Fruit fly (Drosophila melanogaster) whole organism, embryonic: Measurements from ENCODE around the gene CG5541.

Experiments used
- CG10565 ChIP-seq: fragments of 200-800 bp; sonication (Bioruptor generic); optimal IDR thresholded peaks from 3 replicates; lab custom pipeline; 2016; ENCODE audit warnings: missing biosample characterization, mild to moderate bottlenecking, missing genetic modification characterization
- CG12236 ChIP-seq: fragments of 200-800 bp; sonication (Bioruptor generic); optimal IDR thresholded peaks from 2 replicates; lab custom pipeline; 2016; ENCODE audit warnings: missing biosample characterization, missing genetic modification characterization
- CG12299 ChIP-seq: fragments of 200-800 bp; sonication (Bioruptor generic); optimal IDR thresholded peaks from 2 replicates; lab custom pipeline; 2018; ENCODE audit warnings: missing biosample characterization, mild to moderate bottlenecking, missing genetic modification characterization
- CG1602 ChIP-seq: fragments of 200-800 bp; sonication (Bioruptor generic); optimal IDR thresholded peaks from 3 replicates; lab custom pipeline; 2016; ENCODE audit warnings: missing biosample characterization, missing genetic modification characterization
- CG1603 ChIP-seq: fragments of 200-800 bp; sonication (Bioruptor generic); optimal IDR thresholded peaks from 2 replicates; lab custom pipeline; 2019; ENCODE audit warnings: missing biosample characterization, mild to moderate bottlenecking, missing genetic modification characterization, moderate library complexity
- CG16863 ChIP-seq: fragments of 200-800 bp; sonication (Bioruptor generic); optimal IDR thresholded peaks from 3 replicates; lab custom pipeline; 2016; ENCODE audit warnings: missing biosample characterization, missing genetic modification characterization
- CG17385 ChIP-seq: fragments of 200-800 bp; sonication (Bioruptor generic); optimal IDR thresholded peaks from 3 replicates; lab custom pipeline; 2018; ENCODE audit warnings: missing biosample characterization, mild to moderate bottlenecking, missing genetic modification characterization
- CG17802 ChIP-seq: fragments of 200-800 bp; sonication (Bioruptor generic); optimal IDR thresholded peaks from 2 replicates; lab custom pipeline; 2018; ENCODE audit warnings: missing biosample characterization, mild to moderate bottlenecking, missing genetic modification characterization, moderate library complexity
- CG17912 ChIP-seq: fragments of 200-800 bp; sonication (Bioruptor generic); optimal IDR thresholded peaks from 2 replicates; lab custom pipeline; 2018; ENCODE audit warnings: missing biosample characterization, mild to moderate bottlenecking, missing genetic modification characterization
- CG1792 ChIP-seq: fragments of 200-800 bp; sonication (Bioruptor generic); optimal IDR thresholded peaks from 2 replicates; lab custom pipeline; 2016; ENCODE audit warnings: missing biosample characterization, missing genetic modification characterization
- CG3065 ChIP-seq: fragments of 200-800 bp; sonication (Bioruptor generic); optimal IDR thresholded peaks from 2 replicates; lab custom pipeline; 2016; ENCODE audit warnings: missing biosample characterization, missing genetic modification characterization
- CG3163 ChIP-seq: fragments of 200-800 bp; sonication (Bioruptor generic); optimal IDR thresholded peaks from 3 replicates; lab custom pipeline; 2016; ENCODE audit warnings: missing biosample characterization, missing genetic modification characterization
- CG34376 ChIP-seq: fragments of 200-800 bp; sonication (Bioruptor generic); optimal IDR thresholded peaks from 2 replicates; lab custom pipeline; 2018; ENCODE audit warnings: missing biosample characterization, mild to moderate bottlenecking, missing genetic modification characterization
- CG43689 ChIP-seq: fragments of 200-800 bp; sonication (Bioruptor generic); IDR thresholded peaks from 2 replicates; pipeline ENCODE4 v1.3.6; 2022; ENCODE audit warnings: missing biosample characterization, missing genetic modification characterization
- CG5245 ChIP-seq: fragments of 200-800 bp; sonication (Bioruptor generic); optimal IDR thresholded peaks from 3 replicates; lab custom pipeline; 2016; ENCODE audit warnings: missing biosample characterization, missing genetic modification characterization
- CG6654 ChIP-seq: fragments of 200-800 bp; sonication (Bioruptor generic); optimal IDR thresholded peaks from 2 replicates; lab custom pipeline; 2017; ENCODE audit warnings: missing biosample characterization, mild to moderate bottlenecking, missing genetic modification characterization
- CG7271 ChIP-seq: fragments of 200-800 bp; sonication (Bioruptor generic); optimal IDR thresholded peaks from 2 replicates; lab custom pipeline; 2018; ENCODE audit warnings: missing biosample characterization, mild to moderate bottlenecking, missing genetic modification characterization, moderate library complexity
- CG7556 ChIP-seq: fragments of 200-800 bp; sonication (Bioruptor generic); optimal IDR thresholded peaks from 2 replicates; lab custom pipeline; 2017; ENCODE audit warnings: missing biosample characterization, mild to moderate bottlenecking, missing genetic modification characterization
- CG8359 ChIP-seq: fragments of 200-800 bp; sonication (Bioruptor generic); optimal IDR thresholded peaks from 2 replicates; lab custom pipeline; 2017; ENCODE audit warnings: missing biosample characterization, mild to moderate bottlenecking, missing genetic modification characterization, borderline replicate concordance
- CG8765 ChIP-seq: fragments of 200-800 bp; sonication (Bioruptor generic); IDR thresholded peaks from 2 replicates; pipeline ENCODE4 v1.3.6; 2022; ENCODE audit warnings: missing biosample characterization, missing genetic modification characterization
- CG9215 ChIP-seq: fragments of 200-800 bp; sonication (Bioruptor generic); IDR thresholded peaks from 2 replicates; pipeline ENCODE4 v1.3.6; 2022; ENCODE audit warnings: missing biosample characterization, missing genetic modification characterization
- Chrac-16 ChIP-seq: fragments of 200-800 bp; sonication (Bioruptor generic); optimal IDR thresholded peaks from 3 replicates; lab custom pipeline; 2016; ENCODE audit warnings: missing biosample characterization, missing genetic modification characterization
- Dad ChIP-seq: fragments of 200-800 bp; sonication (Bioruptor generic); optimal IDR thresholded peaks from 3 replicates; lab custom pipeline; 2016; ENCODE audit warnings: missing biosample characterization, missing genetic modification characterization
- Gsc ChIP-seq: fragments of 200-800 bp; sonication (Bioruptor generic); IDR thresholded peaks from 2 replicates; pipeline ENCODE4 v1.3.6; 2022; ENCODE audit warnings: missing biosample characterization, missing genetic modification characterization
- Lhr ChIP-seq: fragments of 200-800 bp; sonication (Bioruptor generic); optimal IDR thresholded peaks from 3 replicates; lab custom pipeline; 2017; ENCODE audit warnings: mild to moderate bottlenecking, missing biosample characterization, missing genetic modification reagents, missing genetic modification characterization
- NFAT ChIP-seq: fragments of 200-800 bp; sonication (Bioruptor generic); IDR thresholded peaks from 2 replicates; pipeline ENCODE4 v1.3.6; 2022; ENCODE audit warnings: missing biosample characterization, missing genetic modification characterization
- Sox102F ChIP-seq: fragments of 200-800 bp; sonication (Bioruptor generic); optimal IDR thresholded peaks from 2 replicates; lab custom pipeline; 2018; ENCODE audit warnings: missing biosample characterization, mild to moderate bottlenecking, missing genetic modification characterization, moderate library complexity
- Stat92E ChIP-seq, 3 experiments: fragments of >200 bp in 2 of 3; fragments of 200-800 bp in 1 of 3; sonication (Bioruptor generic) in 1 of 3; optimal IDR thresholded peaks; 2 replicates each; lab custom pipeline; 2017 to 2019; ENCODE audit warnings: missing biosample characterization in 3 of 3, missing genetic modification characterization in 3 of 3, mild to moderate bottlenecking in 1 of 3, moderate library complexity in 1 of 3
- abd-A ChIP-seq: fragments of 200-800 bp; sonication (Bioruptor generic); optimal IDR thresholded peaks from 3 replicates; lab custom pipeline; 2019; ENCODE audit warnings: missing biosample characterization, mild to moderate bottlenecking, missing genetic modification characterization, moderate library complexity
- bowl ChIP-seq: fragments of 200-800 bp; sonication (Bioruptor generic); IDR thresholded peaks from 2 replicates; pipeline ENCODE4 v1.3.6; 2022; ENCODE audit warnings: missing biosample characterization, missing genetic modification characterization
- br ChIP-seq: fragments of >200 bp; optimal IDR thresholded peaks from 2 replicates; lab custom pipeline; 2017
- crp ChIP-seq, 2 experiments: fragments of 200-800 bp; sonication (Bioruptor generic); optimal IDR thresholded peaks; 2 replicates in 1 of 2; 3 replicates in 1 of 2; lab custom pipeline; 2017; ENCODE audit warnings: missing biosample characterization in 2 of 2, missing genetic modification characterization in 2 of 2, mild to moderate bottlenecking in 1 of 2, moderate library complexity in 1 of 2
- cwo ChIP-seq: fragments of 200-800 bp; sonication (Bioruptor generic); optimal IDR thresholded peaks from 3 replicates; lab custom pipeline; 2017; ENCODE audit warnings: missing biosample characterization, missing genetic modification characterization, mild to moderate bottlenecking, moderate library complexity, missing genetic modification reagents
- dmrt11E ChIP-seq: fragments of 200-800 bp; sonication (Bioruptor generic); optimal IDR thresholded peaks from 3 replicates; lab custom pipeline; 2018; ENCODE audit warnings: missing biosample characterization, mild to moderate bottlenecking, missing genetic modification characterization, moderate library complexity
- en ChIP-seq: fragments of 200-800 bp; sonication (Bioruptor generic); optimal IDR thresholded peaks from 2 replicates; lab custom pipeline; 2016; ENCODE audit warnings: missing biosample characterization, missing genetic modification characterization
- esg ChIP-seq: fragments of 200-800 bp; sonication (Bioruptor generic); conservative IDR thresholded peaks from 2 replicates; pipeline ENCODE4 v1.3.6; 2022; ENCODE audit warnings: missing biosample characterization, missing genetic modification characterization
- gem ChIP-seq: fragments of 200-800 bp; sonication (Bioruptor generic); optimal IDR thresholded peaks from 2 replicates; lab custom pipeline; 2019; ENCODE audit warnings: missing biosample characterization, mild to moderate bottlenecking, missing genetic modification characterization, moderate library complexity
- grau ChIP-seq: fragments of 200-800 bp; optimal IDR thresholded peaks from 3 replicates; lab custom pipeline; 2019; ENCODE audit warnings: missing biosample characterization, mild to moderate bottlenecking, missing genetic modification characterization, moderate library complexity
- gt ChIP-seq: fragments of 200-800 bp; sonication (Bioruptor generic); IDR thresholded peaks from 2 replicates; pipeline ENCODE4 v1.3.6; 2022; ENCODE audit warnings: missing biosample characterization, missing genetic modification characterization
- inv ChIP-seq: fragments of 200-800 bp; sonication (Bioruptor generic); IDR thresholded peaks from 2 replicates; pipeline ENCODE4 v1.3.6; 2022; ENCODE audit warnings: missing biosample characterization, missing genetic modification characterization; ENCODE audit not compliant: partially characterized antibody
- knrl ChIP-seq: fragments of 200-800 bp; sonication (Bioruptor generic); IDR thresholded peaks from 3 replicates; pipeline ENCODE4 v1.3.6; 2022; ENCODE audit warnings: missing biosample characterization, missing genetic modification characterization; ENCODE audit not compliant: partially characterized antibody
- lov ChIP-seq, 2 experiments: fragments of 200-800 bp in 1 of 2; fragments of >200 bp in 1 of 2; sonication (Bioruptor generic) in 1 of 2; IDR thresholded peaks in 1 of 2; optimal IDR thresholded peaks in 1 of 2; 2 replicates in 1 of 2; 3 replicates in 1 of 2; pipeline versions ENCODE4 v1.3.6 to Lab custom; 2017 to 2022; ENCODE audit warnings: missing biosample characterization in 1 of 2, missing genetic modification characterization in 1 of 2
- nom ChIP-seq: fragments of 200-800 bp; sonication (Bioruptor generic); optimal IDR thresholded peaks from 2 replicates; lab custom pipeline; 2017; ENCODE audit warnings: missing biosample characterization, missing genetic modification characterization, mild to moderate bottlenecking, moderate library complexity, missing genetic modification reagents
- sens-2 ChIP-seq: fragments of 200-800 bp; sonication (Bioruptor generic); IDR thresholded peaks from 2 replicates; pipeline ENCODE4 v1.3.6; 2022; ENCODE audit warnings: missing biosample characterization, missing genetic modification characterization
- slou ChIP-seq: fragments of 200-800 bp; sonication (Bioruptor generic); optimal IDR thresholded peaks from 3 replicates; lab custom pipeline; 2016; ENCODE audit warnings: missing biosample characterization, missing genetic modification characterization
- ttk ChIP-seq: fragments of 200-800 bp; sonication (Bioruptor generic); IDR thresholded peaks from 2 replicates; pipeline ENCODE4 v2.1.2; 2022; ENCODE audit warnings: missing biosample characterization, missing genetic modification characterization
- twi ChIP-seq: fragments of 200-800 bp; optimal IDR thresholded peaks from 2 replicates; lab custom pipeline; 2019; ENCODE audit warnings: missing biosample characterization, mild to moderate bottlenecking, missing genetic modification characterization, moderate library complexity
- zen ChIP-seq: fragments of 200-800 bp; sonication (Bioruptor generic); optimal IDR thresholded peaks from 3 replicates; lab custom pipeline; 2018; ENCODE audit warnings: missing biosample characterization, mild to moderate bottlenecking, missing genetic modification characterization, moderate library complexity

The CG5541 gene

DNA sequence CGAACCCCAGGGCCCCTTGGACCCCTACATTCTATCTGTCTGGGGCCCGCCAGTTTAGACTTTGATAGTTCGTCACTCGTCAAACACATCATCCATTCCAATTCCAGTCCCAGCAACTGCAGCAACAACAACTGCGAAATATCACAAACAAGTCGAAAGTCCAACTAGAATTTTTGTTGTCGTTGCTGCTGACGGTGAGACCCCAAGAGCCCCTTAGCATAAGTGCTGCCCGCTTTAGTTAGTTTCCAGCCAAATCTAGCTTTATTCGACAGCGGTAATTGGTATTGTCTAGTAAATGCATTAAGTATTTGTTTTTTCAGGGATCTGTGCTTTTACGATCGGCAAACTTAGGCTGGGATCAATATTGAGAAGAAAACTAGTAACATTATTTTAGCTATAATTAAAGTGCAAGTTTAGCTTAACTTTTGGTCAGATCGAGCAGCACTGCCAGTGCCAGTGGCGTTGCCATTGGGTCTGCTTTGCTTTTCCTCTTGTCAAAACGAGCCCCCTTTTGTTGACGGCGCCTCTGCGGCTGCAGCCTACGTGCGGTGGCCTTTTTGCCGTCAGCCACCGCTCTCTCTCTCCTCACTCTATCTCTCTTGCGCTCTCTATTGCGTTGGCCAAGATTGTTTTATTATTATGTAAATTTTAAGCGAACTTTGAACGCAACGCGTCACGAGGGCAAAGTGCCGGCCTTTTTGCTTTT lies 30.9 kb downstream of the CG5541 start (continued):
- peak; percentile 84 for TF ChIP-seq CG5245 (GFP tag; lab: Kevin White, UChicago)
- TF ChIP-seq grau: peak; percentile 89
- TF ChIP-seq knrl: no peak
- TF ChIP-seq ttk (GFP tag; lab: Robert Waterston, UW): peak; percentile 86
- peak; percentile 51 for TF ChIP-seq abd-A (tag; lab: Kevin White, UChicago)
- TF ChIP-seq CG17802 (tag; lab: Kevin White, UChicago): peak; percentile 52
- peak; percentile 60 for TF ChIP-seq CG12299 (tag; lab: Kevin White, UChicago)
- peak; percentile 30 for TF ChIP-seq CG10565 (GFP tag; lab: Kevin White, UChicago)
- peak; percentile 28 for TF ChIP-seq CG8359 (GFP tag; lab: Kevin White, UChicago)
- peak; percentile 95 for TF ChIP-seq CG34376 (GFP tag; lab: Kevin White, UChicago)
- TF ChIP-seq Gsc (GFP tag; lab: Robert Waterston, UW): peak; percentile 71; the same call in 1 of the 2 replicates
- TF ChIP-seq CG43689 (GFP tag; lab: Robert Waterston, UW): peak; percentile 73
- TF ChIP-seq CG1792 (GFP tag; lab: Kevin White, UChicago): peak; percentile 90
- TF ChIP-seq CG12236 (GFP tag; lab: Kevin White, UChicago): peak; percentile 78
- peak; percentile 46 for TF ChIP-seq CG6654 (GFP tag; lab: Kevin White, UChicago)
- peak; percentile 68 for TF ChIP-seq twi (tag; lab: Kevin White, UChicago)
- TF ChIP-seq CG1603: peak; percentile 84
- TF ChIP-seq CG7271: no peak
- TF ChIP-seq esg (GFP tag; lab: Robert Waterston, UW): peak; percentile 81
- peak in 1 of 2 experiments; percentile 42 for TF ChIP-seq crp (GFP tag; optimal IDR thresholded peaks at IDR 0.05; lab: Kevin White, UChicago)
- TF ChIP-seq NFAT: peak; percentile 97
- TF ChIP-seq Chrac-16 (GFP tag; lab: Kevin White, UChicago): peak; percentile 87
- peak; percentile 88 for TF ChIP-seq cwo (GFP tag; lab: Kevin White, UChicago)
- TF ChIP-seq CG16863 (GFP tag; lab: Kevin White, UChicago): peak; percentile 88
- TF ChIP-seq Sox102F (GFP tag; lab: Kevin White, UChicago): peak; percentile 85
- no peak for TF ChIP-seq br (lab: Kevin White, UChicago)
- TF ChIP-seq gem (tag; lab: Kevin White, UChicago): peak; percentile 91
- TF ChIP-seq CG1602 (GFP tag; lab: Kevin White, UChicago): peak; percentile 85
- TF ChIP-seq CG8765 (GFP tag; lab: Robert Waterston, UW): peak; percentile 65; the same call in 1 of the 2 replicates
- TF ChIP-seq CG3163 (GFP tag; lab: Kevin White, UChicago): peak; percentile 86
- TF ChIP-seq dmrt11E (tag; lab: Kevin White, UChicago): peak; percentile 62
- peak; percentile 63 for TF ChIP-seq sens-2
- peak; percentile 73 for TF ChIP-seq CG3065
- peak; percentile 53 for TF ChIP-seq Lhr
- TF ChIP-seq nom (GFP tag; lab: Kevin White, UChicago): peak; percentile 97
- peak; percentile 85 for TF ChIP-seq Dad (GFP tag; lab: Kevin White, UChicago)
- peak; percentile 79 for TF ChIP-seq gt (GFP tag; lab: Robert Waterston, UW)
- peak in 1 of 3 experiments; percentile 70 for TF ChIP-seq Stat92E (GFP tag; optimal IDR thresholded peaks at IDR 0.05; lab: Kevin White, UChicago)
- peak; percentile 93 for TF ChIP-seq CG7556 (GFP tag; lab: Kevin White, UChicago)
- TF ChIP-seq lov (optimal IDR thresholded peaks at IDR 0.05; lab: Kevin White, UChicago): no peak
- peak; percentile 80; the same call in 1 of the 3 replicates for TF ChIP-seq lov (GFP tag; IDR thresholded peaks at IDR 0.05; lab: Robert Waterston, UW)
- no peak for TF ChIP-seq inv
- TF ChIP-seq CG9215 (GFP tag; lab: Robert Waterston, UW): peak; percentile 81
- peak; percentile 85 for TF ChIP-seq en (GFP tag; lab: Kevin White, UChicago)
- peak; percentile 79 for TF ChIP-seq CG17385 (GFP tag; lab: Kevin White, UChicago)
- peak; percentile 40 for TF ChIP-seq zen (tag; lab: Kevin White, UChicago)
- TF ChIP-seq CG17912 (GFP tag; lab: Kevin White, UChicago): peak; percentile 55
- peak; percentile 82 for TF ChIP-seq slou (GFP tag; lab: Kevin White, UChicago)
- TF ChIP-seq bowl: peak; percentile 74
